Fruit fly (Drosophila melanogaster) whole organism, prepupa: ENCODE results near the gene Pp1-87B.

Experiments used
- CG11294 ChIP-seq: fragments of 200-800 bp; sonication (Bioruptor generic); IDR thresholded peaks from 2 replicates; pipeline ENCODE4 v1.3.6; 2022; ENCODE audit warnings: missing biosample characterization, missing genetic modification characterization
- CG15336 ChIP-seq: fragments of 200-800 bp; sonication (Bioruptor generic); IDR thresholded peaks from 2 replicates; pipeline ENCODE4 v1.3.6; 2022; ENCODE audit warnings: missing biosample characterization, missing genetic modification characterization
- CG32006 ChIP-seq: fragments of 200-800 bp; sonication (Bioruptor generic); optimal IDR thresholded peaks from 3 replicates; lab custom pipeline; 2017; ENCODE audit warnings: missing biosample characterization, mild to moderate bottlenecking, missing genetic modification characterization
- CG3919 ChIP-seq: fragments of 200-800 bp; sonication (Bioruptor generic); optimal IDR thresholded peaks from 3 replicates; lab custom pipeline; 2016; ENCODE audit warnings: missing biosample characterization, missing genetic modification characterization
- CG6276 ChIP-seq: fragments of 200-800 bp; sonication (Bioruptor generic); optimal IDR thresholded peaks from 2 replicates; lab custom pipeline; 2017; ENCODE audit warnings: missing biosample characterization, mild to moderate bottlenecking, missing genetic modification characterization
- Ets21C ChIP-seq: fragments of 200-800 bp; sonication (Bioruptor generic); optimal IDR thresholded peaks from 3 replicates; lab custom pipeline; 2016; ENCODE audit warnings: missing biosample characterization, missing genetic modification characterization
- Gug ChIP-seq: fragments of 200-800 bp; sonication (Bioruptor generic); IDR thresholded peaks from 2 replicates; pipeline ENCODE4 v1.3.6; 2022; ENCODE audit warnings: missing biosample characterization, missing genetic modification characterization
- Hr38 ChIP-seq: sonication (Bioruptor generic); optimal IDR thresholded peaks from 2 replicates; lab custom pipeline; 2016; ENCODE audit warnings: missing biosample characterization, missing genetic modification characterization
- Hr39 ChIP-seq: fragments of 200-800 bp; sonication (Bioruptor generic); optimal IDR thresholded peaks from 2 replicates; lab custom pipeline; 2016; ENCODE audit warnings: missing biosample characterization, missing genetic modification characterization
- Met ChIP-seq: fragments of 200-800 bp; sonication (Bioruptor generic); optimal IDR thresholded peaks from 3 replicates; lab custom pipeline; 2016; ENCODE audit warnings: missing biosample characterization, missing genetic modification characterization
- Smox ChIP-seq: fragments of 200-800 bp; sonication (Bioruptor generic); optimal IDR thresholded peaks from 3 replicates; lab custom pipeline; 2016; ENCODE audit warnings: missing biosample characterization, missing genetic modification characterization
- pdm3 ChIP-seq: fragments of 200-800 bp; sonication (Bioruptor generic); optimal IDR thresholded peaks from 3 replicates; lab custom pipeline; 2016; ENCODE audit warnings: missing biosample characterization, missing genetic modification characterization
- ss ChIP-seq, 2 experiments: fragments of 200-800 bp; sonication (Bioruptor generic); optimal IDR thresholded peaks; 2 replicates in 1 of 2; 3 replicates in 1 of 2; lab custom pipeline; 2017 to 2018; ENCODE audit warnings: mild to moderate bottlenecking in 2 of 2, missing biosample characterization in 2 of 2, missing genetic modification characterization in 2 of 2, moderate library complexity in 1 of 2
- topi ChIP-seq: fragments of 200-800 bp; sonication (Bioruptor generic); optimal IDR thresholded peaks from 3 replicates; lab custom pipeline; 2016; ENCODE audit warnings: missing biosample characterization, missing genetic modification characterization

DNA sequence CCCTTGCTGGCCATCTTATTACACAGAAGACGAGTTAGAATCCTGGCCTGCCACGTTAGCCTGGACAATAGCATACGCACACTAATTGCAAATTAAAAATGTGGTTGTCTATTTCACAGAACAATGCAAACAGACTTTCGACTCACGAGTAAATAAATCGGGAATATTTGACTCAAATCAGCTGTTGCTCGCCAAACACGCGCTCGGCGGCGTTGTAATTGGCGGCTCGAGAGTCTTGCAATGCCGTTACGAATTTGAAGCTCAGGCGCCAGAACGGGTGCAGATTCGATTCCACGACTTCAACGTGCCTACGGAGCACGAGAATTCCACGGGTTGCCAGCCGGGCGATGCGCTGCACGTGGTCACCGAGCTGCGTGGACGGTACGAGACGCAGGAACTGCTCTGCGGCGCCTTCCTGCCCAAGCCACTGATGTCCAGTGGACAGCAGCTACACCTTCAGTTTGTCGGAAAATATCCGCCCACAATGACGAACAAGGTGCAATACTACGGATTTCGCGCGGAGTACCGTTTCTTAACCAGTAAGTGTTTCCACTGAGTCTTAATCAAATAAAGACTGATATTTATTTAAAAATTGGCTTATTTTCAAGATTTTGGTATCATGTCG, 23.9 kb downstream of the Pp1-87B start, which contains the start of gene DNAlig3:
- TF ChIP-seq Hr38 (GFP tag; lab: Kevin White, UChicago): no peak
- TF ChIP-seq pdm3: no peak
- TF ChIP-seq Smox (GFP tag; lab: Kevin White, UChicago): no peak
- no peak for TF ChIP-seq CG11294 (GFP tag; lab: Robert Waterston, UW)
- TF ChIP-seq ss (GFP tag; optimal IDR thresholded peaks at IDR 0.05; lab: Kevin White, UChicago): no peak
- TF ChIP-seq CG32006 (GFP tag; lab: Kevin White, UChicago): no peak
- TF ChIP-seq Ets21C (GFP tag; lab: Kevin White, UChicago): no peak
- no peak for TF ChIP-seq CG6276 (GFP tag; lab: Kevin White, UChicago)
- TF ChIP-seq CG15336: no peak
- no peak for TF ChIP-seq topi (GFP tag; lab: Kevin White, UChicago)
- TF ChIP-seq CG3919 (GFP tag; lab: Kevin White, UChicago): no peak
- TF ChIP-seq Met: no peak
- no peak for TF ChIP-seq Hr39 (GFP tag; lab: Kevin White, UChicago)
- TF ChIP-seq Gug: no peak
